Worm (Caenorhabditis elegans) whole organism, young adult: ENCODE data around the gene R08B4.3.

ENCODE experiments used
- F39B2.1 ChIP-seq: fragments of 200-800 bp; sonication (Bioruptor generic); IDR thresholded peaks from 2 replicates; pipeline ENCODE4 v1.3.6; 2022; ENCODE audit warnings: missing genetic modification reagents, missing genetic modification characterization, missing compliant biosample characterization
- F57C9.4 ChIP-seq: sonication (generic microtip); optimal IDR thresholded peaks from 2 replicates; lab custom pipeline; 2017; ENCODE audit warnings: mild to moderate bottlenecking, missing genetic modification characterization, missing compliant biosample characterization
- Y56A3A.18 ChIP-seq: fragments of 200-800 bp; sonication (Bioruptor generic); IDR thresholded peaks from 2 replicates; pipeline ENCODE4 v1.3.6; 2022; ENCODE audit warnings: missing genetic modification reagents, missing genetic modification characterization, missing compliant biosample characterization
- ama-1 ChIP-seq, 3 experiments: fragments of 150-350 bp in 1 of 3; sonication (generic microtip) in 2 of 3; optimal IDR thresholded peaks; 2 replicates each; lab custom pipeline; 2014 to 2018; ENCODE audit warnings: missing biosample characterization in 2 of 3, missing genetic modification characterization in 2 of 3, missing genetic modification reagents in 2 of 3
- attf-3 ChIP-seq: fragments of 200-800 bp; sonication (Bioruptor generic); conservative IDR thresholded peaks from 2 replicates; pipeline ENCODE4 v1.3.6; 2022; ENCODE audit warnings: missing genetic modification reagents, missing genetic modification characterization, missing compliant biosample characterization
- bed-2 ChIP-seq: fragments of 200-800 bp; sonication (Bioruptor generic); IDR thresholded peaks from 2 replicates; pipeline ENCODE4 v1.3.6; 2022; ENCODE audit warnings: missing genetic modification reagents, missing genetic modification characterization, missing compliant biosample characterization
- hlh-12 ChIP-seq: sonication (generic microtip); optimal IDR thresholded peaks from 2 replicates; lab custom pipeline; 2016; ENCODE audit warnings: missing genetic modification characterization, missing compliant biosample characterization
- lin-35 ChIP-seq, 3 experiments: fragments of 150-350 bp in 2 of 3; sonication (generic microtip) in 1 of 3; optimal IDR thresholded peaks; 2 replicates each; lab custom pipeline; 2014 to 2018; ENCODE audit warnings: missing biosample characterization in 3 of 3, missing genetic modification characterization in 3 of 3, missing genetic modification reagents in 3 of 3
- lir-1 ChIP-seq: fragments of 200-800 bp; sonication (Bioruptor generic); conservative IDR thresholded peaks from 2 replicates; pipeline ENCODE4 v1.3.6; 2022; ENCODE audit warnings: missing genetic modification reagents, missing genetic modification characterization, missing compliant biosample characterization
- unc-130 ChIP-seq: sonication (generic microtip); optimal IDR thresholded peaks from 2 replicates; lab custom pipeline; 2016; ENCODE audit warnings: missing genetic modification reagents, missing genetic modification characterization, missing compliant biosample characterization
- unc-62 ChIP-seq: fragments of 150-350 bp; optimal IDR thresholded peaks from 2 replicates; lab custom pipeline; 2014; ENCODE audit warnings: missing biosample characterization, missing genetic modification reagents, missing genetic modification characterization

- TF ChIP-seq lin-35 (GFP tag; optimal IDR thresholded peaks at IDR 0.05; lab: Kevin White, UChicago): no peak
- no peak for TF ChIP-seq bed-2 (GFP tag; lab: Robert Waterston, UW)
- TF ChIP-seq F39B2.1: no peak
- TF ChIP-seq hlh-12 (tag; lab: Kevin White, UChicago): no peak
- no peak for TF ChIP-seq attf-3 (GFP tag; lab: Robert Waterston, UW)
- TF ChIP-seq F57C9.4 (tag; lab: Kevin White, UChicago): no peak
- no peak for TF ChIP-seq unc-130 (GFP tag; lab: Kevin White, UChicago)
- peak; percentile 31 for TF ChIP-seq unc-62 (GFP tag; lab: Kevin White, UChicago)
- no peak for TF ChIP-seq lir-1
- TF ChIP-seq Y56A3A.18 (GFP tag; lab: Robert Waterston, UW): no peak
- TF ChIP-seq ama-1 (optimal IDR thresholded peaks at IDR 0.05; lab: Kevin White, UChicago): no peak
- TF ChIP-seq ama-1 (GFP tag; optimal IDR thresholded peaks at IDR 0.05; lab: Kevin White, UChicago): no peak
Observed at ce11 chrX:11104883-11105629, 15.7 kb downstream of the R08B4.3 start, which contains the start of gene W02H3.1.
